Worm (Caenorhabditis elegans) whole organism, L1 larva: ENCODE results near the gene C14B9.8.

Experiments
- aha-1 ChIP-seq: fragments of 150-350 bp; optimal IDR thresholded peaks from 2 replicates; lab custom pipeline; 2014; ENCODE audit warnings: missing biosample characterization, missing genetic modification characterization
- efl-1 ChIP-seq, 4 experiments: fragments of 150-350 bp; optimal IDR thresholded peaks in 3 of 4; peaks in 1 of 4; 1 replicate in 1 of 4; 2 replicates in 3 of 4; lab custom pipeline; 2014; ENCODE audit warnings: missing biosample characterization in 2 of 4, missing genetic modification characterization in 2 of 4, missing genetic modification reagents in 2 of 4
- elt-2 ChIP-seq: sonication (generic microtip); optimal IDR thresholded peaks from 2 replicates; lab custom pipeline; 2016; ENCODE audit warnings: missing genetic modification characterization, mild to moderate bottlenecking, inconsistent platforms, missing compliant biosample characterization, missing genetic modification reagents
- fkh-8 ChIP-seq: sonication (generic microtip); optimal IDR thresholded peaks from 2 replicates; lab custom pipeline; 2016; ENCODE audit warnings: mild to moderate bottlenecking, missing genetic modification characterization, missing compliant biosample characterization
- fos-1 ChIP-seq: fragments of 150-350 bp; optimal IDR thresholded peaks from 2 replicates; lab custom pipeline; 2014; ENCODE audit warnings: missing biosample characterization, missing genetic modification characterization
- lin-39 ChIP-seq: fragments of 150-350 bp; optimal IDR thresholded peaks from 2 replicates; lab custom pipeline; 2014; ENCODE audit warnings: missing biosample characterization, missing genetic modification reagents, missing genetic modification characterization
- nhr-47 ChIP-seq: sonication (generic microtip); optimal IDR thresholded peaks from 2 replicates; lab custom pipeline; 2016; ENCODE audit warnings: mild to moderate bottlenecking, missing genetic modification characterization, moderate library complexity, missing compliant biosample characterization
- ztf-11 ChIP-seq, 2 experiments: sonication (generic microtip); optimal IDR thresholded peaks; 2 replicates each; lab custom pipeline; 2016 to 2017; ENCODE audit warnings: missing genetic modification characterization in 2 of 2, missing biosample characterization in 1 of 2, missing compliant biosample characterization in 1 of 2

ce11 chrIII:8099022-8099421 is 45.4 kb downstream of the C14B9.8 start, which contains the start of gene K06H7.1:
- TF ChIP-seq nhr-47 (tag; lab: Kevin White, UChicago): no peak
- no peak for TF ChIP-seq lin-39 (tag; lab: Kevin White, UChicago)
- TF ChIP-seq fkh-8 (tag; lab: Kevin White, UChicago): no peak
- no peak for TF ChIP-seq elt-2
- TF ChIP-seq efl-1 (optimal IDR thresholded peaks at IDR 0.05; lab: Kevin White, UChicago): no peak
- TF ChIP-seq efl-1 (GFP tag; optimal IDR thresholded peaks at IDR 0.05 in 1 of 2; lab: Kevin White, UChicago): peak in 1 of 2 experiments; percentile 3
- no peak for TF ChIP-seq fos-1 (tag; lab: Kevin White, UChicago)
- TF ChIP-seq ztf-11 (tag; optimal IDR thresholded peaks at IDR 0.05; lab: Kevin White, UChicago): no peak
- TF ChIP-seq aha-1: no peak
